Fruit fly (Drosophila melanogaster) whole organism, embryonic: ENCODE measurements around the gene Sirt4.

Experiments used
- CG10366 ChIP-seq: fragments of 200-800 bp; sonication (Bioruptor generic); IDR thresholded peaks from 2 replicates; pipeline ENCODE4 v1.3.6; 2022; ENCODE audit warnings: missing biosample characterization, missing genetic modification characterization
- CG12299 ChIP-seq: fragments of 200-800 bp; sonication (Bioruptor generic); optimal IDR thresholded peaks from 2 replicates; lab custom pipeline; 2018; ENCODE audit warnings: missing biosample characterization, mild to moderate bottlenecking, missing genetic modification characterization
- CG1603 ChIP-seq: fragments of 200-800 bp; sonication (Bioruptor generic); optimal IDR thresholded peaks from 2 replicates; lab custom pipeline; 2019; ENCODE audit warnings: missing biosample characterization, mild to moderate bottlenecking, missing genetic modification characterization, moderate library complexity
- CG1832 ChIP-seq: fragments of 200-800 bp; sonication (Bioruptor generic); optimal IDR thresholded peaks from 2 replicates; lab custom pipeline; 2017; ENCODE audit warnings: missing biosample characterization, mild to moderate bottlenecking, missing genetic modification characterization, inconsistent platforms
- CG32772 ChIP-seq: fragments of 200-800 bp; sonication (Bioruptor generic); IDR thresholded peaks from 2 replicates; pipeline ENCODE4 v1.3.6; 2022; ENCODE audit warnings: missing biosample characterization, missing genetic modification characterization
- CG33213 ChIP-seq: fragments of 200-800 bp; sonication (Bioruptor generic); optimal IDR thresholded peaks from 3 replicates; lab custom pipeline; 2016; ENCODE audit warnings: missing biosample characterization, missing genetic modification characterization
- CG7786 ChIP-seq: fragments of 200-800 bp; sonication (Bioruptor generic); optimal IDR thresholded peaks from 2 replicates; lab custom pipeline; 2016; ENCODE audit warnings: missing biosample characterization, missing genetic modification characterization
- CG8089 ChIP-seq: fragments of 200-800 bp; sonication (Bioruptor generic); optimal IDR thresholded peaks from 3 replicates; lab custom pipeline; 2016; ENCODE audit warnings: missing biosample characterization, missing genetic modification characterization
- CG8359 ChIP-seq: fragments of 200-800 bp; sonication (Bioruptor generic); optimal IDR thresholded peaks from 2 replicates; lab custom pipeline; 2017; ENCODE audit warnings: missing biosample characterization, mild to moderate bottlenecking, missing genetic modification characterization, borderline replicate concordance
- Dbx ChIP-seq: fragments of 200-800 bp; sonication (Bioruptor generic); IDR thresholded peaks from 3 replicates; pipeline ENCODE4 v1.3.6; 2022; ENCODE audit warnings: missing biosample characterization, missing genetic modification characterization
- Dll ChIP-seq: fragments of 200-800 bp; sonication (Bioruptor generic); IDR thresholded peaks from 4 replicates; pipeline ENCODE4 v1.3.6; 2022; ENCODE audit warnings: missing biosample characterization, missing genetic modification characterization; ENCODE audit not compliant: partially characterized antibody
- Ets65A ChIP-seq: fragments of 200-800 bp; sonication (Bioruptor generic); peaks from one replicate; lab custom pipeline; 2016; ENCODE audit warnings: missing biosample characterization, missing genetic modification characterization
- GATAe ChIP-seq: fragments of 200-800 bp; sonication (Bioruptor generic); conservative IDR thresholded peaks from 2 replicates; pipeline ENCODE4 v1.3.6; 2022; ENCODE audit warnings: missing biosample characterization, missing genetic modification characterization
- HHEX ChIP-seq: fragments of 200-800 bp; sonication (Bioruptor generic); optimal IDR thresholded peaks from 3 replicates; lab custom pipeline; 2017; ENCODE audit warnings: missing biosample characterization, mild to moderate bottlenecking, missing genetic modification characterization, missing genetic modification reagents
- Hr51 ChIP-seq, 2 experiments: fragments of 200-800 bp; sonication (Bioruptor generic); optimal IDR thresholded peaks; 2 replicates in 1 of 2; 3 replicates in 1 of 2; lab custom pipeline; 2016 to 2018; ENCODE audit warnings: missing biosample characterization in 2 of 2, missing genetic modification characterization in 2 of 2, mild to moderate bottlenecking in 1 of 2, moderate library complexity in 1 of 2
- Hr78 ChIP-seq, 2 experiments: fragments of 200-800 bp in 1 of 2; fragments of >200 bp in 1 of 2; sonication (Bioruptor generic) in 1 of 2; optimal IDR thresholded peaks; 2 replicates each; lab custom pipeline; 2017 to 2019; ENCODE audit warnings: missing biosample characterization in 2 of 2, missing genetic modification characterization in 2 of 2, mild to moderate bottlenecking in 1 of 2, moderate library complexity in 1 of 2
- NC2β ChIP-seq: fragments of 200-800 bp; sonication (Bioruptor generic); optimal IDR thresholded peaks from 2 replicates; lab custom pipeline; 2016; ENCODE audit warnings: missing biosample characterization, missing genetic modification characterization
- Nf-YA ChIP-seq: fragments of 200-800 bp; sonication (Bioruptor generic); IDR thresholded peaks from 2 replicates; pipeline ENCODE4 v1.3.6; 2022; ENCODE audit warnings: missing biosample characterization, missing genetic modification characterization
- Oaz ChIP-seq: fragments of 200-800 bp; sonication (Bioruptor generic); IDR thresholded peaks from 2 replicates; pipeline ENCODE4 v1.3.6; 2022; ENCODE audit warnings: missing biosample characterization, missing genetic modification characterization
- Oli ChIP-seq: fragments of 200-800 bp; sonication (Bioruptor generic); optimal IDR thresholded peaks from 2 replicates; lab custom pipeline; 2018; ENCODE audit warnings: missing biosample characterization, mild to moderate bottlenecking, missing genetic modification characterization, moderate library complexity
- Poxn ChIP-seq: fragments of 200-800 bp; sonication (Bioruptor generic); IDR thresholded peaks from 2 replicates; pipeline ENCODE4 v1.3.6; 2022; ENCODE audit warnings: missing biosample characterization, missing genetic modification characterization
- Ravus ChIP-seq: fragments of 200-800 bp; sonication (Bioruptor generic); IDR thresholded peaks from 2 replicates; pipeline ENCODE4 v1.3.6; 2022; ENCODE audit warnings: missing biosample characterization, missing genetic modification characterization
- Six4 ChIP-seq: fragments of 200-800 bp; sonication (Bioruptor generic); optimal IDR thresholded peaks from 2 replicates; lab custom pipeline; 2016; ENCODE audit warnings: missing biosample characterization, missing genetic modification characterization
- Taf1 ChIP-seq: fragments of 200-800 bp; sonication (Bioruptor generic); IDR thresholded peaks from 2 replicates; pipeline ENCODE4 v1.3.6; 2022; ENCODE audit warnings: missing biosample characterization, missing genetic modification characterization
- Vsx1 ChIP-seq: fragments of 200-800 bp; sonication (Bioruptor generic); optimal IDR thresholded peaks from 2 replicates; lab custom pipeline; 2017; ENCODE audit warnings: missing biosample characterization, mild to moderate bottlenecking, missing genetic modification characterization, missing genetic modification reagents
- bigmax ChIP-seq: fragments of 200-800 bp; sonication (Bioruptor generic); optimal IDR thresholded peaks from 2 replicates; lab custom pipeline; 2018; ENCODE audit warnings: missing biosample characterization, mild to moderate bottlenecking, missing genetic modification characterization
- bowl ChIP-seq: fragments of 200-800 bp; sonication (Bioruptor generic); IDR thresholded peaks from 2 replicates; pipeline ENCODE4 v1.3.6; 2022; ENCODE audit warnings: missing biosample characterization, missing genetic modification characterization
- chif ChIP-seq, 2 experiments: fragments of 200-800 bp; sonication (Bioruptor generic); optimal IDR thresholded peaks; 3 replicates each; lab custom pipeline; 2016; ENCODE audit warnings: missing biosample characterization in 2 of 2, missing genetic modification characterization in 2 of 2
- chn ChIP-seq: fragments of 200-800 bp; sonication (Bioruptor generic); optimal IDR thresholded peaks from 2 replicates; lab custom pipeline; 2016; ENCODE audit warnings: missing biosample characterization, missing genetic modification characterization
- corto ChIP-seq: fragments of 200-800 bp; sonication (Bioruptor generic); optimal IDR thresholded peaks from 2 replicates; lab custom pipeline; 2016; ENCODE audit warnings: missing biosample characterization, mild to moderate bottlenecking, missing genetic modification characterization, moderate library complexity
- crc ChIP-seq: fragments of 200-800 bp; sonication (Bioruptor generic); optimal IDR thresholded peaks from 2 replicates; lab custom pipeline; 2016; ENCODE audit warnings: missing biosample characterization, missing genetic modification characterization
- da ChIP-seq: fragments of 200-800 bp; sonication (Bioruptor generic); optimal IDR thresholded peaks from 2 replicates; lab custom pipeline; 2016; ENCODE audit warnings: missing biosample characterization, missing genetic modification characterization
- dm ChIP-seq: fragments of 200-800 bp; sonication (Bioruptor generic); optimal IDR thresholded peaks from 3 replicates; lab custom pipeline; 2016; ENCODE audit warnings: missing biosample characterization, missing genetic modification characterization
- emc ChIP-seq: fragments of 200-800 bp; sonication (Bioruptor generic); optimal IDR thresholded peaks from 2 replicates; lab custom pipeline; 2016; ENCODE audit warnings: missing biosample characterization, missing genetic modification characterization
- eve ChIP-seq, 2 experiments: fragments of >200 bp; optimal IDR thresholded peaks; 2 replicates each; lab custom pipeline; 2017; ENCODE audit warnings: missing biosample characterization in 2 of 2, missing genetic modification characterization in 2 of 2
- ewg ChIP-seq: fragments of 200-800 bp; sonication (Bioruptor generic); optimal IDR thresholded peaks from 3 replicates; lab custom pipeline; 2017; ENCODE audit warnings: mild to moderate bottlenecking, missing biosample characterization, missing genetic modification reagents, missing genetic modification characterization
- gce ChIP-seq: fragments of 200-800 bp; sonication (Bioruptor generic); IDR thresholded peaks from 3 replicates; pipeline ENCODE4 v1.3.6; 2022; ENCODE audit warnings: missing biosample characterization, missing genetic modification characterization
- grau ChIP-seq: fragments of 200-800 bp; optimal IDR thresholded peaks from 3 replicates; lab custom pipeline; 2019; ENCODE audit warnings: missing biosample characterization, mild to moderate bottlenecking, missing genetic modification characterization, moderate library complexity
- ham ChIP-seq: fragments of 200-800 bp; sonication (Bioruptor generic); IDR thresholded peaks from 2 replicates; pipeline ENCODE4 v1.3.6; 2022; ENCODE audit warnings: missing biosample characterization, missing genetic modification characterization
- her ChIP-seq: fragments of 200-800 bp; sonication (Bioruptor generic); optimal IDR thresholded peaks from 2 replicates; lab custom pipeline; 2016; ENCODE audit warnings: missing biosample characterization, missing genetic modification characterization
- ken ChIP-seq: fragments of 200-800 bp; sonication (Bioruptor generic); IDR thresholded peaks from 3 replicates; pipeline ENCODE4 v1.3.6; 2022; ENCODE audit warnings: missing biosample characterization, missing genetic modification characterization
- lbe ChIP-seq: fragments of 200-800 bp; sonication (Bioruptor generic); optimal IDR thresholded peaks from 2 replicates; lab custom pipeline; 2016; ENCODE audit warnings: missing biosample characterization, mild to moderate bottlenecking, missing genetic modification characterization
- peb ChIP-seq: fragments of 200-800 bp; sonication (Bioruptor generic); IDR thresholded peaks from 2 replicates; pipeline ENCODE4 v1.3.6; 2022; ENCODE audit warnings: missing biosample characterization, missing genetic modification characterization
- prd ChIP-seq, 3 experiments: fragments of >200 bp in 2 of 3; fragments of 200-800 bp in 1 of 3; sonication (Bioruptor generic) in 1 of 3; optimal IDR thresholded peaks in 2 of 3; IDR thresholded peaks in 1 of 3; 2 replicates in 2 of 3; 3 replicates in 1 of 3; pipeline versions ENCODE4 v1.3.6 to Lab custom; 2017 to 2022; ENCODE audit warnings: missing biosample characterization in 1 of 3, missing genetic modification characterization in 1 of 3
- pzg ChIP-seq: fragments of 200-800 bp; sonication (Bioruptor generic); optimal IDR thresholded peaks from 3 replicates; lab custom pipeline; 2018; ENCODE audit warnings: missing biosample characterization, mild to moderate bottlenecking, missing genetic modification characterization, moderate library complexity
- slbo ChIP-seq: fragments of 200-800 bp; sonication (Bioruptor generic); IDR thresholded peaks from 2 replicates; pipeline ENCODE4 v1.3.6; 2022; ENCODE audit warnings: missing biosample characterization, missing genetic modification characterization
- ssp ChIP-seq: fragments of 200-800 bp; sonication (Bioruptor generic); IDR thresholded peaks from 2 replicates; pipeline ENCODE4 v1.3.6; 2022; ENCODE audit warnings: missing biosample characterization, missing genetic modification characterization
- tll ChIP-seq, 2 experiments: fragments of 200-800 bp in 1 of 2; fragments of >200 bp in 1 of 2; sonication (Bioruptor generic) in 1 of 2; optimal IDR thresholded peaks; 2 replicates each; lab custom pipeline; 2017 to 2019; ENCODE audit warnings: missing biosample characterization in 2 of 2, missing genetic modification characterization in 2 of 2, mild to moderate bottlenecking in 1 of 2, moderate library complexity in 1 of 2
- ttk ChIP-seq: fragments of 200-800 bp; sonication (Bioruptor generic); IDR thresholded peaks from 2 replicates; pipeline ENCODE4 v2.1.2; 2022; ENCODE audit warnings: missing biosample characterization, missing genetic modification characterization
- z ChIP-seq: fragments of 200-800 bp; sonication (Bioruptor generic); IDR thresholded peaks from 3 replicates; pipeline ENCODE4 v1.3.6; 2022; ENCODE audit warnings: missing biosample characterization, missing genetic modification characterization

The Sirt4 gene

DNA sequence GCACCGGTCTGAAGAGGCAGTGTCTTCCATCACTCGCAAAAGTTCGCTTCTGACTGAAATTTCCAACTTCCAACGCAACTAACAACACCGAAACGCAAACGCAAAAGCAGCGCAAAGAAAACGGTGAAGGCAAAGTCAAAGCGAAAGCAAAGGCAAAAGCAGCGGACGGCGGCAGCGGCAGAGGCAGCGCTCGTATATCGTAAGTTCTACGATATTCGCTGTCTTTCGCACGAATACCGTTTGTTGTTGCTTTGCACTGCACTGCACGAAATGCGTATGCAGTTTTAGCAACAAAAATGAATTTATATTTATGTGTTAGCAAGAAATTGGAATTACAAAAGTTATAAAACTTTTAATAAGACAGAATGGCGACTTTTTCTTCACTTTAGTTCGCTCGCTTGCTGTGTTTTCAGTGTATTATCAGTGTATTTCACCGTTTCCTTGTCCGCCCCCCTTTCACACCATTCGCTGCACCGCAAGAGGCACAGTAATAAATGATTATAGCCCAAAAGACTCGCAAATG lies 17.2 kb downstream of the Sirt4 start, which contains the start of gene OtopLa (continued):
- TF ChIP-seq Hr78 (GFP tag; optimal IDR thresholded peaks at IDR 0.05; lab: Kevin White, UChicago): no peak
- peak; percentile 4 for TF ChIP-seq corto
- TF ChIP-seq CG1832 (GFP tag; lab: Kevin White, UChicago): no peak
- peak; percentile 77 for TF ChIP-seq bowl (GFP tag; lab: Robert Waterston, UW)
- TF ChIP-seq pzg: no peak
- TF ChIP-seq Oaz (GFP tag; lab: Robert Waterston, UW): peak; percentile 69
- TF ChIP-seq Dbx (GFP tag; lab: Robert Waterston, UW): peak; percentile 79
- TF ChIP-seq z (GFP tag; lab: Robert Waterston, UW): 0 out of 3 replicates have a peak, but pooled peaks have one; percentile 18
- TF ChIP-seq Six4 (GFP tag; lab: Kevin White, UChicago): peak; percentile 75
- peak; percentile 66 for TF ChIP-seq her (GFP tag; lab: Kevin White, UChicago)
- peak; percentile 47; the same call in 1 of the 2 replicates for TF ChIP-seq Taf1 (GFP tag; lab: Robert Waterston, UW)
- TF ChIP-seq gce (GFP tag; lab: Robert Waterston, UW): peak; percentile 64; the same call in 2 of the 3 replicates
- TF ChIP-seq CG7786 (GFP tag; lab: Kevin White, UChicago): peak; percentile 72
- TF ChIP-seq dm (GFP tag; lab: Kevin White, UChicago): peak; percentile 57
- peak; percentile 84 for TF ChIP-seq Nf-YA (GFP tag; lab: Robert Waterston, UW)
- TF ChIP-seq CG8089 (GFP tag; lab: Kevin White, UChicago): peak; percentile 76
- TF ChIP-seq Dll (GFP tag; lab: Robert Waterston, UW): no peak
- TF ChIP-seq Hr51 (GFP tag; optimal IDR thresholded peaks at IDR 0.05; lab: Kevin White, UChicago): peak; percentile 58 to 82
- peak; percentile 71 for TF ChIP-seq CG12299 (tag; lab: Kevin White, UChicago)
- peak; percentile 80 for TF ChIP-seq CG32772 (GFP tag; lab: Robert Waterston, UW)
- TF ChIP-seq Vsx1: peak; percentile 55
- TF ChIP-seq crc: peak; percentile 72
- peak; percentile 73 for TF ChIP-seq HHEX
- peak; percentile 70 for TF ChIP-seq chn (GFP tag; lab: Kevin White, UChicago)
- peak; percentile 89 for TF ChIP-seq ken
- TF ChIP-seq bigmax (GFP tag; lab: Kevin White, UChicago): no peak
- TF ChIP-seq da (GFP tag; lab: Kevin White, UChicago): peak; percentile 43
- peak; percentile 63 for TF ChIP-seq ssp (GFP tag; lab: Robert Waterston, UW)
- TF ChIP-seq CG33213: peak; percentile 65
- peak; percentile 85 for TF ChIP-seq Oli (tag; lab: Kevin White, UChicago)
- TF ChIP-seq ttk: peak; percentile 89
- TF ChIP-seq Poxn: 0 out of 2 replicates have a peak, but pooled peaks have one; percentile 15
- TF ChIP-seq CG1603: peak; percentile 84
- peak; percentile 74 for TF ChIP-seq ewg (GFP tag; lab: Kevin White, UChicago)
- peak; percentile 61 for TF ChIP-seq Ravus (GFP tag; lab: Robert Waterston, UW)
- peak; percentile 86 for TF ChIP-seq slbo (GFP tag; lab: Robert Waterston, UW)
- peak; percentile 41; the same call in 1 of the 2 replicates for TF ChIP-seq GATAe (GFP tag; lab: Robert Waterston, UW)
- TF ChIP-seq peb (GFP tag; lab: Robert Waterston, UW): peak; percentile 80
- peak; percentile 78 for TF ChIP-seq NC2β (GFP tag; lab: Kevin White, UChicago)
- no peak for TF ChIP-seq tll (GFP tag; optimal IDR thresholded peaks at IDR 0.05; lab: Kevin White, UChicago)
- TF ChIP-seq prd (optimal IDR thresholded peaks at IDR 0.05; lab: Kevin White, UChicago): no peak
- TF ChIP-seq prd (GFP tag; IDR thresholded peaks at IDR 0.05; lab: Robert Waterston, UW): peak; percentile 87
- TF ChIP-seq emc (GFP tag; lab: Kevin White, UChicago): peak; percentile 18
- peak; percentile 58 for TF ChIP-seq CG8359 (GFP tag; lab: Kevin White, UChicago)
- no peak for TF ChIP-seq eve (GFP tag; optimal IDR thresholded peaks at IDR 0.05; lab: Kevin White, UChicago)
- TF ChIP-seq CG10366: peak; percentile 87
- peak; percentile 83 to 88 for TF ChIP-seq chif (GFP tag; optimal IDR thresholded peaks at IDR 0.05; lab: Kevin White, UChicago)
- TF ChIP-seq grau (tag; lab: Kevin White, UChicago): peak; percentile 77
- TF ChIP-seq ham: peak; percentile 53; the same call in 1 of the 2 replicates
- peak; percentile 18 for TF ChIP-seq lbe (GFP tag; lab: Kevin White, UChicago)
- peak; percentile 97 for TF ChIP-seq Ets65A (GFP tag; lab: Kevin White, UChicago)
